Fruit fly (Drosophila melanogaster): ENCODE data around the gene CG17186.

Gene CG17186

DNA sequence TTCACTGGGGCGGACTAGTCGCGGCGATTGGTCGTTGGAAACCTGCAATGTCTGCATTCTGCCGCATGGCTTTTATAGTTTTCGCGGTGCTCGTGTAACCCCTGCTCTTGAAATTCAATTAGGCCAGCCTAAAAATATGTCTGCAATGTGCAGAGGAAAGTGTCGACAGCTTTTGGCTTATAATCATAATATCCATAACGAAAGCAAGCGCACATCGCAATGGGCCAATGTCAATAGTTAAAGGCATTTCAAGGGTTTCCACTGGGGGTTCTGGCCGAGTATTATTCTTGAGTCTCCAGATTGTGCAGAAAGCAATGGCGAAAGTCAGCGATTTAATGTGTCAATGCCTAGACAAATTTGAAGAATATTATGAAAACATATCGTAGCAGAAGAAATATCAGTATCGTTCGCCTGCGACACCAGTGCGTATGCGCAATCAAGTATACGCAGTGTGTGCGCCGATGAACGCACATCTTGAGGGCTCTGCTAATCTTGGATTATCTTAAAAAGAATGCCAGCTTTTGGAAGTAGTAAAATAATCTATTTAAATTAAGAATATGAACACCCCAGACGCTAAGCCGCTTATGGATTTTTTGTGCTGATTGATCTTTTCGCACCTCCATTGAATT is 11.0 kb upstream of the CG17186 start, which contains the start of gene ninaE:
Gene ninaE, minus strand, starts transcription at position 51 of the 629 bp plus-strand sequence.
- TF ChIP-seq Med (GFP tag): peak; percentile 46
- peak; percentile 94 for TF ChIP-seq CG7372 (GFP tag; IDR thresholded peaks at IDR 0.05)
- TF ChIP-seq CG10979 (tag; optimal IDR thresholded peaks at IDR 0.05): peak; percentile 23
- no peak for TF ChIP-seq CG10565 (GFP tag; optimal IDR thresholded peaks at IDR 0.05)

- TF ChIP-seq prd (optimal IDR thresholded peaks at IDR 0.05): no peak
- peak; percentile 20; the same call in 1 of the 3 replicates for TF ChIP-seq prd (GFP tag; IDR thresholded peaks at IDR 0.05)
- TF ChIP-seq Lpt (GFP tag; optimal IDR thresholded peaks at IDR 0.05): no peak
- TF ChIP-seq MTF-1 (GFP tag; optimal IDR thresholded peaks at IDR 0.05; ENCODE audit: borderline replicate concordance): no peak
- TF ChIP-seq zfh2 (GFP tag; optimal IDR thresholded peaks at IDR 0.05): no peak
- TF ChIP-seq CrebB (tag; optimal IDR thresholded peaks at IDR 0.05): no peak
- no peak for TF ChIP-seq Mad (GFP tag; optimal IDR thresholded peaks at IDR 0.05)
- no peak for TF ChIP-seq CG1792 (GFP tag; optimal IDR thresholded peaks at IDR 0.05)
- 0 out of 3 replicates have a peak, but pooled peaks have one; percentile 26 for TF ChIP-seq Optix (GFP tag; IDR thresholded peaks at IDR 0.05)
- TF ChIP-seq Mrtf (GFP tag; IDR thresholded peaks at IDR 0.05): no peak
- no peak; the same call in 1 of the 2 replicates for TF ChIP-seq onecut (GFP tag; IDR thresholded peaks at IDR 0.05)
- TF ChIP-seq exex (tag; optimal IDR thresholded peaks at IDR 0.05): peak; percentile 44
- TF ChIP-seq so (GFP tag; IDR thresholded peaks at IDR 0.05): 0 out of 3 replicates have a peak, but pooled peaks have one; percentile 37
- TF ChIP-seq Atf3 (GFP tag; optimal IDR thresholded peaks at IDR 0.05): no peak
- no peak for TF ChIP-seq maf-S (GFP tag; optimal IDR thresholded peaks at IDR 0.05)
- TF ChIP-seq ham (GFP tag; IDR thresholded peaks at IDR 0.05): no peak
- peak; percentile 28 for TF ChIP-seq CG12769 (tag; optimal IDR thresholded peaks at IDR 0.05)
- TF ChIP-seq CG12391 (tag; optimal IDR thresholded peaks at IDR 0.05): peak; percentile 64
- no peak for TF ChIP-seq Sin3A (optimal IDR thresholded peaks at IDR 0.05)
- peak; percentile 66 for TF ChIP-seq lilli (GFP tag; optimal IDR thresholded peaks at IDR 0.05)
- TF ChIP-seq CG18011 (GFP tag; optimal IDR thresholded peaks at IDR 0.05): no peak
- TF ChIP-seq CG4707 (GFP tag; optimal IDR thresholded peaks at IDR 0.05): peak; percentile 51
- TF ChIP-seq Dip2 (GFP tag; IDR thresholded peaks at IDR 0.05): no peak
- TF ChIP-seq hbn (GFP tag; IDR thresholded peaks at IDR 0.05; ENCODE audit: partially characterized antibody): no peak
- TF ChIP-seq chinmo (GFP tag; IDR thresholded peaks at IDR 0.05; ENCODE audit: partially characterized antibody): peak; percentile 90
- TF ChIP-seq CG34224 (GFP tag; IDR thresholded peaks at IDR 0.05; ENCODE audit: partially characterized antibody): 0 out of 3 replicates have a peak, but pooled peaks have one; percentile 16
- no peak for TF ChIP-seq hb (GFP tag; IDR thresholded peaks at IDR 0.05; ENCODE audit: partially characterized antibody)
- TF ChIP-seq Hr3 (GFP tag; optimal IDR thresholded peaks at IDR 0.05): peak; percentile 23
- peak; percentile 61 for TF ChIP-seq Asciz (GFP tag; optimal IDR thresholded peaks at IDR 0.05)
- no peak for TF ChIP-seq Doc2 (GFP tag; IDR thresholded peaks at IDR 0.05)
- TF ChIP-seq dimm (GFP tag; IDR thresholded peaks at IDR 0.05): no peak
- peak; percentile 31 for TF ChIP-seq Dip3 (GFP tag; optimal IDR thresholded peaks at IDR 0.05)
- TF ChIP-seq CG16863 (GFP tag; optimal IDR thresholded peaks at IDR 0.05): peak; percentile 18
- TF ChIP-seq CG2199 (GFP tag; IDR thresholded peaks at IDR 0.05): 0 out of 3 replicates have a peak, but pooled peaks have one; percentile 52
- TF ChIP-seq NfI (GFP tag; optimal IDR thresholded peaks at IDR 0.05): peak; percentile 72
- no peak for TF ChIP-seq tna (GFP tag; IDR thresholded peaks at IDR 0.05; ENCODE audit: partially characterized antibody)
- no peak for TF ChIP-seq CG15696 (tag; optimal IDR thresholded peaks at IDR 0.05)
- TF ChIP-seq CG1832 (GFP tag; optimal IDR thresholded peaks at IDR 0.05): no peak
- peak; percentile 39 for TF ChIP-seq D19A (tag; optimal IDR thresholded peaks at IDR 0.05)
- TF ChIP-seq gfzf (GFP tag; optimal IDR thresholded peaks at IDR 0.05): no peak
- TF ChIP-seq pfk (GFP tag; optimal IDR thresholded peaks at IDR 0.05): no peak
- TF ChIP-seq fu2 (GFP tag; optimal IDR thresholded peaks at IDR 0.05): peak; percentile 35
- TF ChIP-seq CG10543 (GFP tag; optimal IDR thresholded peaks at IDR 0.05): peak; percentile 74
- TF ChIP-seq Nf-YA (GFP tag; IDR thresholded peaks at IDR 0.05): 0 out of 2 replicates have a peak, but pooled peaks have one; percentile 29
Measured at dm6 chr3R:19880431-19880939, 3.2 kb upstream of the CG17186 start.

All from whole organism, embryonic.